Worm (Caenorhabditis elegans): ENCODE measurements around the gene ZK512.2.

DNA sequence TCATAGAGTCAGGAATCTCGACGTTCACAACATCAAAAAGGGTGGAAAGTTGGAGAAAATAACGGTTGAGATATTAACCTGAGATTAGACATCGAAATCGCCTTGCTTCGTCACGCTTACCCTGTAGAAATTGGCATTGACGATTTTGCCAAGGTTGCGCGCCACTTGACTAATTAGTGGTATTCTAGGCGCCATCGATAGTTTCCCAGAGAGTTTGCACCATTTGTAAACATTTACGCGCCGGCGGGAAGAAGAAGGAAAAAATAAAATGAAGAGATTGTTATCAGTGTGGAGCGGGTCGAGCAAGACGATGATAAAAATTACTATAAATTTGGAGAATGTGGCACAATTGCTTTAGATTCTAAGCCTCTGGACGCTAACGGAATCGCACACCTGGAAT is 34.3 kb downstream of the ZK512.2 start:
- TF ChIP-seq ama-1 (optimal IDR thresholded peaks at IDR 0.05) (no peak), hnd-1 (tag; optimal IDR thresholded peaks at IDR 0.05) (no peak), ets-7 (tag; optimal IDR thresholded peaks at IDR 0.05) (no peak), scrt-1 (GFP tag; IDR thresholded peaks at IDR 0.05) (no peak), tbx-37 (GFP tag; conservative IDR thresholded peaks at IDR 0.05) (no peak), hmbx-1 (tag; optimal IDR thresholded peaks at IDR 0.05) (no peak), flt-1 (GFP tag; IDR thresholded peaks at IDR 0.05) (no peak), ceh-36 (tag; optimal IDR thresholded peaks at IDR 0.05) (no peak), aly-1 (tag; optimal IDR thresholded peaks at IDR 0.05) (no peak), tra-4 (tag; optimal IDR thresholded peaks at IDR 0.05) (no peak), pes-1 (GFP tag; IDR thresholded peaks at IDR 0.05) (no peak), F13C5.2 (tag; optimal IDR thresholded peaks at IDR 0.05) (no peak), ceh-13 (GFP tag; optimal IDR thresholded peaks at IDR 0.05) (no peak)
